Fruit fly (Drosophila melanogaster): ENCODE results near the gene Snap24.

Gene Snap24

DNA sequence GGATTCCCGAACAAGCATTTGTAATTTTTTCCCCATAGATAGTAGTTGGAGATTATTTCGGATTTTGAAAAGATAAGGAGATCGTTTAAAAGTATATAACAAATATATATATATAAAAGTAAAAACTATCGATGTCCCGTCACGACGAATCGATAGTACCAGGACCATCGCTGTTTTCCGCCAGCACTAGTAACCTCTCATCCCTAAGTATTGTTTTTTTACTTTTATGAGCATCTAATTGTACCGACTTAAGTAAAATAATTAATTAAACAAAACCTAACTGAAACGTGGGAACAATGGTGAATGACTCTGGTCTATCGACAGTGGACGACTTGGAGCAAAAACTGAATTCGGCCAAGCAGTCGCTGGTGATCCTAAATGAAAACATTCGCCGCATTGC lies 22.2 kb downstream of the Snap24 start, which contains the start of gene Pnn (continued):
- no peak for TF ChIP-seq CG1024 (GFP tag; IDR thresholded peaks at IDR 0.05)
- TF ChIP-seq CG6791 (GFP tag; IDR thresholded peaks at IDR 0.05; ENCODE audit: partially characterized antibody), result peak; percentile 88
- TF ChIP-seq CG12071 (GFP tag; optimal IDR thresholded peaks at IDR 0.05), result no peak
- no peak for TF ChIP-seq Dek (tag; optimal IDR thresholded peaks at IDR 0.05)
- TF ChIP-seq Bdp1 (GFP tag; optimal IDR thresholded peaks at IDR 0.05), result no peak
- no peak for TF ChIP-seq grau (tag; optimal IDR thresholded peaks at IDR 0.05)
- TF ChIP-seq CG8765 (GFP tag; IDR thresholded peaks at IDR 0.05), result no peak
- TF ChIP-seq CG32532 (GFP tag; IDR thresholded peaks at IDR 0.05), result no peak
- no peak for TF ChIP-seq Antp (GFP tag; optimal IDR thresholded peaks at IDR 0.05)
- TF ChIP-seq Hmx (GFP tag; optimal IDR thresholded peaks at IDR 0.05), result no peak
- TF ChIP-seq CG15479 (GFP tag; optimal IDR thresholded peaks at IDR 0.05), result no peak
- no peak for TF ChIP-seq CG13424 (tag; optimal IDR thresholded peaks at IDR 0.05)
- no peak for TF ChIP-seq CG13624 (GFP tag; optimal IDR thresholded peaks at IDR 0.05)
- TF ChIP-seq CG18476 (GFP tag; optimal IDR thresholded peaks at IDR 0.05), result no peak
- no peak for TF ChIP-seq CG8089 (GFP tag; optimal IDR thresholded peaks at IDR 0.05)
- TF ChIP-seq gce (GFP tag; IDR thresholded peaks at IDR 0.05), result no peak
- no peak for TF ChIP-seq lab (GFP tag; optimal IDR thresholded peaks at IDR 0.05)
- peak; percentile 10 for TF ChIP-seq sug (tag; optimal IDR thresholded peaks at IDR 0.05)
- TF ChIP-seq CG3163 (GFP tag; optimal IDR thresholded peaks at IDR 0.05), result no peak
- no peak for TF ChIP-seq eyg (GFP tag; optimal IDR thresholded peaks at IDR 0.05)
- TF ChIP-seq CG5245 (GFP tag; optimal IDR thresholded peaks at IDR 0.05), result no peak
- peak; percentile 42 for TF ChIP-seq CG2712 (tag; optimal IDR thresholded peaks at IDR 0.05)
- peak; percentile 83 for TF ChIP-seq Sry-δ (GFP tag; optimal IDR thresholded peaks at IDR 0.05)
- peak; percentile 67 for TF ChIP-seq trem (tag; optimal IDR thresholded peaks at IDR 0.05)
- 0 out of 2 replicates have a peak, but pooled peaks have one; percentile 6 for TF ChIP-seq al (GFP tag; IDR thresholded peaks at IDR 0.05)
- no peak for TF ChIP-seq psq (GFP tag; optimal IDR thresholded peaks at IDR 0.05)
- no peak for TF ChIP-seq D19A (tag; optimal IDR thresholded peaks at IDR 0.05)
- peak; percentile 30 for TF ChIP-seq cad (GFP tag; optimal IDR thresholded peaks at IDR 0.05)
- TF ChIP-seq Jarid2 (GFP tag; optimal IDR thresholded peaks at IDR 0.05), result no peak
- peak; percentile 81; the same call in 1 of the 2 replicates for TF ChIP-seq ato (GFP tag; IDR thresholded peaks at IDR 0.05; ENCODE audit: partially characterized antibody)
- TF ChIP-seq ems (GFP tag; optimal IDR thresholded peaks at IDR 0.05), result no peak
- no peak for TF ChIP-seq CG17186 (GFP tag; optimal IDR thresholded peaks at IDR 0.05)
- no peak for TF ChIP-seq CG1602 (GFP tag; optimal IDR thresholded peaks at IDR 0.05)
- TF ChIP-seq CG3726 (GFP tag; IDR thresholded peaks at IDR 0.05), result no peak
- TF ChIP-seq CHES-1-like (GFP tag; optimal IDR thresholded peaks at IDR 0.05), result no peak
- TF ChIP-seq onecut (GFP tag; IDR thresholded peaks at IDR 0.05), result no peak
- TF ChIP-seq gt (GFP tag; IDR thresholded peaks at IDR 0.05), result no peak
- no peak for TF ChIP-seq HLHmδ (GFP tag; optimal IDR thresholded peaks at IDR 0.05)
- peak; percentile 69 for TF ChIP-seq nerfin-2 (GFP tag; IDR thresholded peaks at IDR 0.05; ENCODE audit: partially characterized antibody)
- no peak for TF ChIP-seq Camta (GFP tag; optimal IDR thresholded peaks at IDR 0.05)
- TF ChIP-seq CG3281 (GFP tag; optimal IDR thresholded peaks at IDR 0.05), result no peak
- no peak for TF ChIP-seq CG2199 (GFP tag; IDR thresholded peaks at IDR 0.05)
- no peak for TF ChIP-seq PHDP (tag; optimal IDR thresholded peaks at IDR 0.05)
- TF ChIP-seq CG6175 (GFP tag; IDR thresholded peaks at IDR 0.05), result no peak
- TF ChIP-seq Meics (GFP tag; optimal IDR thresholded peaks at IDR 0.05), result no peak
- TF ChIP-seq hkb (optimal IDR thresholded peaks at IDR 0.05), result no peak
- TF ChIP-seq hkb (GFP tag; IDR thresholded peaks at IDR 0.05), result no peak
- TF ChIP-seq CG30403 (GFP tag; optimal IDR thresholded peaks at IDR 0.05), result no peak
- peak; percentile 64 for TF ChIP-seq abd-A (tag; optimal IDR thresholded peaks at IDR 0.05)
- TF ChIP-seq Vsx1 (GFP tag; optimal IDR thresholded peaks at IDR 0.05), result no peak
- no peak for TF ChIP-seq caup (GFP tag; optimal IDR thresholded peaks at IDR 0.05; ENCODE audit: severe bottlenecking)
- no peak for TF ChIP-seq tap (tag; optimal IDR thresholded peaks at IDR 0.05)

Data from whole organism, embryonic.